Worm (Caenorhabditis elegans) whole organism, L1 larva: ENCODE data around the gene F46E10.18.

Experiments used
- C04F5.9 ChIP-seq: sonication (generic microtip); optimal IDR thresholded peaks from 2 replicates; lab custom pipeline; 2016; ENCODE audit warnings: missing genetic modification characterization, missing compliant biosample characterization
- ceh-63 ChIP-seq: fragments of 200-800 bp; sonication (Bioruptor generic); optimal IDR thresholded peaks from 2 replicates; lab custom pipeline; 2018; ENCODE audit warnings: mild to moderate bottlenecking, missing genetic modification characterization, missing compliant biosample characterization
- elt-2 ChIP-seq: sonication (generic microtip); optimal IDR thresholded peaks from 2 replicates; lab custom pipeline; 2016; ENCODE audit warnings: missing genetic modification characterization, mild to moderate bottlenecking, inconsistent platforms, missing compliant biosample characterization, missing genetic modification reagents
- lin-15B ChIP-seq: fragments of 150-350 bp; sonication (generic microtip); optimal IDR thresholded peaks from 3 replicates; lab custom pipeline; 2014; ENCODE audit warnings: missing biosample characterization, missing genetic modification characterization
- lin-39 ChIP-seq: fragments of 150-350 bp; optimal IDR thresholded peaks from 2 replicates; lab custom pipeline; 2014; ENCODE audit warnings: missing biosample characterization, missing genetic modification reagents, missing genetic modification characterization
- nhr-20 ChIP-seq: sonication (generic microtip); optimal IDR thresholded peaks from 2 replicates; lab custom pipeline; 2016; ENCODE audit warnings: mild to moderate bottlenecking, missing genetic modification characterization, missing compliant biosample characterization
- nhr-28 ChIP-seq: fragments of 150-350 bp; optimal IDR thresholded peaks from 2 replicates; lab custom pipeline; 2014; ENCODE audit warnings: missing biosample characterization, missing genetic modification characterization
- nhr-47 ChIP-seq: sonication (generic microtip); optimal IDR thresholded peaks from 2 replicates; lab custom pipeline; 2016; ENCODE audit warnings: mild to moderate bottlenecking, missing genetic modification characterization, moderate library complexity, missing compliant biosample characterization
- nhr-85 ChIP-seq: sonication (generic microtip); peaks from one replicate; lab custom pipeline; 2016; ENCODE audit warnings: missing genetic modification characterization, inconsistent platforms, missing compliant biosample characterization
- nhr-90 ChIP-seq: sonication (generic microtip); optimal IDR thresholded peaks from 2 replicates; lab custom pipeline; 2016; ENCODE audit warnings: mild to moderate bottlenecking, missing genetic modification characterization, missing compliant biosample characterization; ENCODE audit not compliant: poor library complexity
- pax-3 ChIP-seq: fragments of 200-800 bp; sonication (Bioruptor generic); optimal IDR thresholded peaks from 2 replicates; lab custom pipeline; 2018; ENCODE audit warnings: mild to moderate bottlenecking, missing genetic modification characterization, moderate library complexity, missing compliant biosample characterization
- rnt-1 ChIP-seq: sonication (generic microtip); optimal IDR thresholded peaks from 2 replicates; lab custom pipeline; 2016; ENCODE audit warnings: mild to moderate bottlenecking, missing genetic modification characterization, moderate library complexity, missing compliant biosample characterization
- skn-1 ChIP-seq: fragments of 150-350 bp; optimal IDR thresholded peaks from 2 replicates; lab custom pipeline; 2014; ENCODE audit warnings: missing biosample characterization, missing genetic modification characterization
- snu-23 ChIP-seq: sonication (generic microtip); optimal IDR thresholded peaks from 2 replicates; lab custom pipeline; 2016; ENCODE audit warnings: missing genetic modification characterization, missing compliant biosample characterization
- swsn-7 ChIP-seq: sonication (generic microtip); optimal IDR thresholded peaks from 2 replicates; lab custom pipeline; 2016; ENCODE audit warnings: missing genetic modification characterization, missing compliant biosample characterization
- unc-62 ChIP-seq: fragments of 150-350 bp; optimal IDR thresholded peaks from 2 replicates; lab custom pipeline; 2014; ENCODE audit warnings: missing biosample characterization, missing genetic modification reagents, missing genetic modification characterization
- unc-86 ChIP-seq: sonication (generic microtip); optimal IDR thresholded peaks from 2 replicates; lab custom pipeline; 2016; ENCODE audit warnings: missing genetic modification characterization, missing compliant biosample characterization
- xbp-1 ChIP-seq: sonication (generic microtip); optimal IDR thresholded peaks from 2 replicates; lab custom pipeline; 2016; ENCODE audit warnings: missing genetic modification characterization, missing compliant biosample characterization

F46E10.18 gene

ce11 chrV:6558103-6558502 lies 37.3 kb downstream of the F46E10.18 start, which contains the start of gene spp-20:
Gene spp-20, minus strand, starts transcription at chrV:6558203.
- TF ChIP-seq snu-23 (GFP tag; lab: Kevin White, UChicago) (no peak), nhr-85 (tag; lab: Kevin White, UChicago) (no peak), unc-62 (GFP tag; lab: Kevin White, UChicago) (no peak), lin-39 (tag; lab: Kevin White, UChicago) (no peak)

DNA sequence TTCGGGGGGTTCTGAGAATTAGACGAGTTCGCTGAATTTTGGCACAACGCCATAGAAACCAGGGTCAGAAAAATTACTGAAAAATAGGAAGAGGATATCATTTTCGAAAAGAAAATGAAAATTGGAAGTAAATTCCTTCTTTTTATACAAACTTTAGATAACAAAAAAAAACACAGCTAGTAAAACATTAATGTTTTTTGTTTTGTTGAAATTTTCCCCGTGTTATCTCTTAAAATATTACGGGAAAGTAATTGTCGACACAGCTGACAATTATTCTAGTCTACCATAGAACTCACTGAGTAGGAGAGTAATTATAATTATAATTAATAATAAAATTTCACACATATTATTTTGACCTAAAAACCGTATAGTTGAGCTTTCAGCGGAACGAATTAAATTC lies 38.3 kb downstream of the F46E10.18 start, which contains the start of gene spp-26:
spp-26 (minus strand) TSS at position 101 of the 400 bp plus-strand sequence.
- no peak for TF ChIP-seq xbp-1 (tag; lab: Kevin White, UChicago)
- no peak for TF ChIP-seq swsn-7
- TF ChIP-seq nhr-28 (tag; lab: Kevin White, UChicago): no peak
- TF ChIP-seq nhr-47 (tag; lab: Kevin White, UChicago): no peak
- no peak for TF ChIP-seq pax-3 (tag; lab: Kevin White, UChicago)
- TF ChIP-seq rnt-1 (tag; lab: Kevin White, UChicago): no peak
- no peak for TF ChIP-seq unc-86 (tag; lab: Kevin White, UChicago)
- TF ChIP-seq lin-15B (tag; lab: Kevin White, UChicago): no peak
- TF ChIP-seq skn-1 (tag; lab: Kevin White, UChicago): no peak
- TF ChIP-seq, all 84 proteins: peak for 0

- no peak for TF ChIP-seq C04F5.9 (tag; lab: Kevin White, UChicago)
- TF ChIP-seq nhr-90 (tag; lab: Kevin White, UChicago): peak; percentile 18
- TF ChIP-seq, all 84 proteins: peak for 1
These were observed 38.8 kb downstream of the F46E10.18 start for ce11 chrV:6559585-6559984.

ce11 chrV:6561592-6561991 lies 40.8 kb downstream of the F46E10.18 start, which contains the start of gene spp-19:
Gene spp-19, minus strand, starts transcription at chrV:6561692.
- TF ChIP-seq lin-15B (tag; lab: Kevin White, UChicago): no peak
- TF ChIP-seq ceh-63 (GFP tag; lab: Kevin White, UChicago): no peak

DNA sequence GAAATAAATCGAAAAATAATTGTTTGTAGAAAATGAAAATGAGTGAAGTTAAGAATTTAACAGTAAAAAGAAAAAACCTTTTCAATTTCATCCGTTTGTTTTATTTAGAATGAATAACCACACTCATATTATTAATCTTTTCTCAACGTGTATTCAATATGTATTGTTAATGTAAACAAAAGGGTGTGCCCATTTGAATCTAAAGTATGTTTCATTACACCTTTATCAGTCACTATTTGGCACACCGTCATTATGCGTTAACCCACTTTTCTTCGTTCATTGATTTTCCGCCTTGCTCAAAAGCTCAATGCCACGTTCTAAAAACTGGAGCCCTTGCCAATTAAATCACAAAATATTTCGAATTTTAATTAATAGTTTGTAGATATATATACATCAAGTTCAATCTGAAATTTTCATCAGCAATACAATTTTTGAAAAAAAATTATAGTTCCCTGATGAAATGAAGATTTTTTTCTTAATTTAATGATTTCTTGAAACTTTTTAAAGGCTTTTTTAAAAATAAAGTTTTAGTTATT lies 45.1 kb downstream of the F46E10.18 start, which contains the start of gene K04A8.1:
K04A8.1 (plus strand) TSS at position 486 of the 536 bp plus-strand sequence.
- TF ChIP-seq elt-2 (tag; lab: Kevin White, UChicago): peak; percentile 4
- TF ChIP-seq nhr-20: no peak
